Worm (Caenorhabditis elegans) whole organism, L1 larva: Measurements from ENCODE around the gene Y105C5B.11.

ENCODE experiments used
- C04F5.9 ChIP-seq: sonication (generic microtip); optimal IDR thresholded peaks from 2 replicates; lab custom pipeline; 2016; ENCODE audit warnings: missing genetic modification characterization, missing compliant biosample characterization
- C16A3.4 ChIP-seq: fragments of 150-350 bp; optimal IDR thresholded peaks from 2 replicates; lab custom pipeline; 2014; ENCODE audit warnings: missing biosample characterization, missing genetic modification characterization
- aha-1 ChIP-seq: fragments of 150-350 bp; optimal IDR thresholded peaks from 2 replicates; lab custom pipeline; 2014; ENCODE audit warnings: missing biosample characterization, missing genetic modification characterization
- ceh-8 ChIP-seq: fragments of 200-800 bp; sonication (Bioruptor generic); optimal IDR thresholded peaks from 2 replicates; lab custom pipeline; 2018; ENCODE audit warnings: mild to moderate bottlenecking, missing genetic modification characterization, moderate library complexity, missing compliant biosample characterization
- ceh-88 ChIP-seq: fragments of 200-800 bp; sonication (Bioruptor generic); IDR thresholded peaks from 2 replicates; pipeline ENCODE4 v1.3.6; 2022; ENCODE audit warnings: missing genetic modification characterization, missing compliant biosample characterization
- ces-1 ChIP-seq: fragments of 150-350 bp; optimal IDR thresholded peaks from 2 replicates; lab custom pipeline; 2014; ENCODE audit warnings: missing biosample characterization, missing genetic modification reagents, missing genetic modification characterization
- dsc-1 ChIP-seq: sonication (generic microtip); optimal IDR thresholded peaks from 2 replicates; lab custom pipeline; 2016; ENCODE audit warnings: mild to moderate bottlenecking, missing genetic modification characterization, missing compliant biosample characterization
- efl-1 ChIP-seq, 4 experiments: fragments of 150-350 bp; optimal IDR thresholded peaks in 3 of 4; peaks in 1 of 4; 1 replicate in 1 of 4; 2 replicates in 3 of 4; lab custom pipeline; 2014; ENCODE audit warnings: missing biosample characterization in 2 of 4, missing genetic modification characterization in 2 of 4, missing genetic modification reagents in 2 of 4
- egl-13 ChIP-seq: sonication (generic microtip); optimal IDR thresholded peaks from 2 replicates; lab custom pipeline; 2016; ENCODE audit warnings: missing genotype, missing genetic modification reagents, missing genetic modification characterization, missing compliant biosample characterization
- elt-2 ChIP-seq: sonication (generic microtip); optimal IDR thresholded peaks from 2 replicates; lab custom pipeline; 2016; ENCODE audit warnings: missing genetic modification characterization, mild to moderate bottlenecking, inconsistent platforms, missing compliant biosample characterization, missing genetic modification reagents
- irx-1 ChIP-seq: sonication (generic microtip); optimal IDR thresholded peaks from 2 replicates; lab custom pipeline; 2016; ENCODE audit warnings: missing genetic modification characterization, missing compliant biosample characterization
- isw-1 ChIP-seq: fragments of 200-800 bp; sonication (Bioruptor generic); IDR thresholded peaks from 2 replicates; pipeline ENCODE4 v1.3.6; 2022; ENCODE audit warnings: missing genetic modification characterization, missing compliant biosample characterization
- lin-14 ChIP-seq: fragments of 200-800 bp; sonication (Bioruptor generic); optimal IDR thresholded peaks from 2 replicates; lab custom pipeline; 2018; ENCODE audit warnings: mild to moderate bottlenecking, missing genetic modification characterization, moderate library complexity, missing compliant biosample characterization
- lin-35 ChIP-seq, 2 experiments: fragments of 150-350 bp; optimal IDR thresholded peaks; 2 replicates each; lab custom pipeline; 2014; ENCODE audit warnings: missing biosample characterization in 2 of 2, missing genetic modification characterization in 2 of 2, missing genetic modification reagents in 2 of 2
- lin-39 ChIP-seq: fragments of 150-350 bp; optimal IDR thresholded peaks from 2 replicates; lab custom pipeline; 2014; ENCODE audit warnings: missing biosample characterization, missing genetic modification reagents, missing genetic modification characterization
- lsy-2 ChIP-seq, 2 experiments: fragments of 150-350 bp; optimal IDR thresholded peaks; 2 replicates each; lab custom pipeline; 2014; ENCODE audit warnings: missing biosample characterization in 2 of 2, missing genetic modification characterization in 2 of 2
- mdl-1 ChIP-seq, 2 experiments: fragments of 150-350 bp; optimal IDR thresholded peaks; 2 replicates each; lab custom pipeline; 2014 to 2017; ENCODE audit warnings: missing biosample characterization in 2 of 2, missing genetic modification characterization in 2 of 2, inconsistent platforms in 1 of 2
- nhr-11 ChIP-seq: fragments of 150-350 bp; optimal IDR thresholded peaks from 2 replicates; lab custom pipeline; 2014; ENCODE audit warnings: missing biosample characterization, missing genetic modification characterization
- nhr-237 ChIP-seq: fragments of 150-350 bp; optimal IDR thresholded peaks from 2 replicates; lab custom pipeline; 2014; ENCODE audit warnings: missing biosample characterization, missing genetic modification characterization
- nhr-71 ChIP-seq: sonication (generic microtip); optimal IDR thresholded peaks from 2 replicates; lab custom pipeline; 2016; ENCODE audit warnings: mild to moderate bottlenecking, missing genetic modification characterization, moderate library complexity, missing compliant biosample characterization
- nhr-84 ChIP-seq: sonication (generic microtip); optimal IDR thresholded peaks from 2 replicates; lab custom pipeline; 2017; ENCODE audit warnings: missing biosample characterization, missing genetic modification characterization
- nhr-90 ChIP-seq: sonication (generic microtip); optimal IDR thresholded peaks from 2 replicates; lab custom pipeline; 2016; ENCODE audit warnings: mild to moderate bottlenecking, missing genetic modification characterization, missing compliant biosample characterization; ENCODE audit not compliant: poor library complexity
- pax-3 ChIP-seq: fragments of 200-800 bp; sonication (Bioruptor generic); optimal IDR thresholded peaks from 2 replicates; lab custom pipeline; 2018; ENCODE audit warnings: mild to moderate bottlenecking, missing genetic modification characterization, moderate library complexity, missing compliant biosample characterization
- snpc-4 ChIP-seq: fragments of 150-350 bp; optimal IDR thresholded peaks from 2 replicates; lab custom pipeline; 2014; ENCODE audit warnings: missing biosample characterization, missing genetic modification characterization
- snu-23 ChIP-seq: sonication (generic microtip); optimal IDR thresholded peaks from 2 replicates; lab custom pipeline; 2016; ENCODE audit warnings: missing genetic modification characterization, missing compliant biosample characterization
- sptf-1 ChIP-seq: fragments of 150-350 bp; optimal IDR thresholded peaks from 2 replicates; lab custom pipeline; 2014; ENCODE audit warnings: missing biosample characterization, missing genetic modification characterization
- sup-37 ChIP-seq: fragments of 200-800 bp; sonication (Bioruptor generic); optimal IDR thresholded peaks from 2 replicates; lab custom pipeline; 2018; ENCODE audit warnings: mild to moderate bottlenecking, missing genetic modification characterization, missing compliant biosample characterization
- tbx-2 ChIP-seq: sonication (generic microtip); optimal IDR thresholded peaks from 2 replicates; lab custom pipeline; 2016; ENCODE audit warnings: missing genetic modification characterization, missing compliant biosample characterization
- tlp-1 ChIP-seq: fragments of 150-350 bp; optimal IDR thresholded peaks from 2 replicates; lab custom pipeline; 2014; ENCODE audit warnings: missing biosample characterization, missing genetic modification characterization
- unc-130 ChIP-seq: fragments of 150-350 bp; optimal IDR thresholded peaks from 2 replicates; lab custom pipeline; 2017; ENCODE audit warnings: missing biosample characterization, missing genetic modification characterization, inconsistent platforms
- unc-62 ChIP-seq: fragments of 150-350 bp; optimal IDR thresholded peaks from 2 replicates; lab custom pipeline; 2014; ENCODE audit warnings: missing biosample characterization, missing genetic modification reagents, missing genetic modification characterization
- zag-1 ChIP-seq: fragments of 150-350 bp; optimal IDR thresholded peaks from 2 replicates; lab custom pipeline; 2014; ENCODE audit warnings: missing biosample characterization, missing genetic modification characterization

Gene Y105C5B.11

DNA sequence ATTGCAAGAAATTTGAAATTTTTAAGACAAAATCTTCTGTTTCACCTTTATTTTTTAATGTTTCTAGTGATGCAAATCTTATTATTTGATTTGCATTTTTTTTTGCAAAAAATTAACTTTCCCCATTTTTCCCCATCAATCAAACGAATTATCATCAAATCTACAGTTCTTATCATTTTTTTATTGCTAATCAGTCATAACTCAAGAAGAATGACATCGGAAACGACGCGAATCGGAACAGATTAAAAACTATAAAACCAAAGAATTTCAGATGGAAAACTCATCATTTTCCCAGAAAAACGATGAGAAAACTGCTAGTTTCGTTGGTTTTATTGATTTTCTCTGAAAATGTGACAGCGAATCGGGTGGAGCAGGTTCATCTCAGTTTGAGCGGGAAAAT, 10.3 kb upstream of the Y105C5B.11 start, which contains the start of gene Y105C5B.15:
TSS of gene Y105C5B.15 (plus strand) at position 297 of the 400 bp plus-strand sequence.
- TF ChIP-seq C04F5.9 (tag; lab: Kevin White, UChicago), result no peak
- peak; percentile 10 for TF ChIP-seq elt-2 (tag; lab: Kevin White, UChicago)

- TF ChIP-seq nhr-90 (tag; lab: Kevin White, UChicago), result no peak
- no peak for TF ChIP-seq isw-1 (GFP tag; lab: Robert Waterston, UW)
- TF ChIP-seq lin-35 (GFP tag; optimal IDR thresholded peaks at IDR 0.05; lab: Kevin White, UChicago), result no peak
- no peak for TF ChIP-seq irx-1
- TF ChIP-seq elt-2 (tag; lab: Kevin White, UChicago), result no peak
Measured at ce11 chrIV:15950838-15951581, 9.7 kb upstream of the Y105C5B.11 start, which contains the start of gene ifas-3. Gene ifas-3 (minus strand): TSS chrIV:15950888.

DNA sequence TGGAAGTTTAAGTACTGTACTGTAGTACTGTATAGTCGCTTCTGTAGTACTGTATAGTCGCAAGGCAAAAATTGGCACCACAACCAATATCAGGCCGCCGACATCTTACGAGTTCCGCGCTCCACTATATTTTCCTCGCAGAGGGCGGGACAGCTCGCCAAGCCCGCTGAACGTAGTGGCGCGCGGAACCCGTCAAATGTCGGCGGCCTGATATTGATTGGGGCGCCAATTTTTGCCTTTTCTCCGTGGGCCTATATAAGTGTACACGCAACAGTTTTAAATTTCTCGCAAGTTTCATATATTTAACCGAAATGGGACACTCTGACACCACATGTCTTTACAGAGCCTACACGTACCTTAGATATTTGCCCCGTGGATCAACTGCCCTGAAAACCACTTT, 8.7 kb upstream of the Y105C5B.11 start:
- TF ChIP-seq unc-130 (tag; lab: Kevin White, UChicago) (no peak), elt-2 (tag; lab: Kevin White, UChicago) (no peak), nhr-11 (tag; lab: Kevin White, UChicago) (no peak), tlp-1 (tag; lab: Kevin White, UChicago) (no peak), dsc-1 (tag; lab: Kevin White, UChicago) (no peak), aha-1 (tag; lab: Kevin White, UChicago) (no peak), pax-3 (tag; lab: Kevin White, UChicago) (no peak), ceh-8 (GFP tag; lab: Kevin White, UChicago) (no peak)
- TF ChIP-seq, all 84 proteins: peak for 0

DNA sequence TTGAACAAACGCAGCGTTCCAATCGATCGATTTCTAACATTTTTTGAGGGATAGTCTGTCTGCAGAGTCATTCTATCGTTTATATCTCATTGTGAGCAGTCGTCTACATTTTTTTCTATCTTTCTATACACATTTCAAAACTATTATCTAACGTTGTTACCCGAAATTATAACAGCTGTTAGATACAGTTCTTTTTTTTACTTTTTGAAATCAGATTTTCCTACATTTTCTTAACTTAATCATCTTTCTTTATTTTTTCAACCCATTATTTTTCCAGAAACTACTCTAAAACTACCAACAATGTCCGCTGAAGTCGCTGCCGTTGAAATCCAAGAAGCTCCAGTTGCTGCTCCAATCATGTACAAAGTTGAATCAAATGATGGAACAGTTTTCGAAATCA, 5.2 kb upstream of the Y105C5B.11 start, which contains the start of gene skr-10:
TSS of gene skr-10 (plus strand) at position 301 of the 400 bp plus-strand sequence.
- TF ChIP-seq zag-1 (tag; lab: Kevin White, UChicago), result no peak
- TF ChIP-seq nhr-71, result no peak
- no peak for TF ChIP-seq unc-62 (GFP tag; lab: Kevin White, UChicago)
- no peak for TF ChIP-seq snu-23 (GFP tag; lab: Kevin White, UChicago)
- TF ChIP-seq efl-1 (optimal IDR thresholded peaks at IDR 0.05; lab: Kevin White, UChicago), result no peak
- TF ChIP-seq efl-1 (GFP tag; optimal IDR thresholded peaks at IDR 0.05 in 1 of 2; lab: Kevin White, UChicago), result no peak
- no peak for TF ChIP-seq nhr-237 (tag; lab: Kevin White, UChicago)
- TF ChIP-seq sptf-1, result no peak
- no peak for TF ChIP-seq C16A3.4
- no peak for TF ChIP-seq mdl-1 (tag; optimal IDR thresholded peaks at IDR 0.05; lab: Kevin White, UChicago)
- no peak for TF ChIP-seq pax-3 (tag; lab: Kevin White, UChicago)
- TF ChIP-seq lin-39 (tag; lab: Kevin White, UChicago), result no peak
- TF ChIP-seq isw-1 (GFP tag; lab: Robert Waterston, UW), result no peak
- TF ChIP-seq egl-13 (tag; lab: Kevin White, UChicago), result no peak
- no peak for TF ChIP-seq nhr-84
- no peak for TF ChIP-seq irx-1
- no peak for TF ChIP-seq lin-14 (GFP tag; lab: Kevin White, UChicago)
- TF ChIP-seq ceh-88, result no peak

ce11 chrIV:15940811-15941210, 492 bp downstream of the Y105C5B.11 start:
- TF ChIP-seq unc-62 (GFP tag; lab: Kevin White, UChicago) (no peak), efl-1 (optimal IDR thresholded peaks at IDR 0.05; lab: Kevin White, UChicago) (no peak), efl-1 (GFP tag; optimal IDR thresholded peaks at IDR 0.05 in 1 of 2; lab: Kevin White, UChicago) (peak in 1 of 2 experiments; percentile 18)
- TF ChIP-seq, all 84 proteins: peak for 1

DNA sequence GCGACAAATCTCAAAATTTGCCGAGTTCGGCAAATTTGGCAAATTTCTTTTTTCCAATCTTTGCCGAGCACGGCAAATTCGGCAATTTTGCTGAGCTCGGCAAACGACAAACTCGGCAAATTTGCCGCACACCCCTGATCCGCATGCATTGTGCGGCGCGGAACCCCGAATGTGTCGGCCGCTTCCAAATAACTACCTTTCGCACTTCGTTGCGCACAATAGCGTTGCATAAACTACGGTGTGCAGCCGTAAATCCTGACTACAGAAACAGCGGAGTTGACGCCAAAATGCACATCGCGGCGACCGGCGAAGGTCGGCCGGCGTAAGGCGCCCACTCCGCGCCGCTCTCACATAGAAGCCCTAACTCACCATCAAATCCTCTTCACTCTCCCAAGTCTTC, 2.8 kb downstream of the Y105C5B.11 start:
- no peak for TF ChIP-seq snpc-4 (tag; lab: Kevin White, UChicago)
- TF ChIP-seq lsy-2 (tag; optimal IDR thresholded peaks at IDR 0.05; lab: Kevin White, UChicago), result no peak
- TF ChIP-seq tbx-2 (tag; lab: Kevin White, UChicago), result no peak
- TF ChIP-seq sup-37, result no peak
- TF ChIP-seq sptf-1, result no peak
- TF ChIP-seq ces-1 (GFP tag; lab: Kevin White, UChicago), result no peak
- no peak for TF ChIP-seq nhr-84
- no peak for TF ChIP-seq lin-14 (GFP tag; lab: Kevin White, UChicago)
- TF ChIP-seq, all 84 proteins: peak for 0
